Worm (Caenorhabditis elegans): ENCODE results near the gene bath-44.

- no peak for TF ChIP-seq him-1 (tag; optimal IDR thresholded peaks at IDR 0.05)
- no peak for TF ChIP-seq W03F9.2 (tag; optimal IDR thresholded peaks at IDR 0.05)
- no peak for TF ChIP-seq dao-5 (tag; optimal IDR thresholded peaks at IDR 0.05)
Measured at ce11 chrII:7374980-7375379, 19.8 kb upstream of the bath-44 start, which contains the start of gene F43E2.1.
